Worm (Caenorhabditis elegans): Measurements from ENCODE around the gene lido-12.

The lido-12 gene

DNA sequence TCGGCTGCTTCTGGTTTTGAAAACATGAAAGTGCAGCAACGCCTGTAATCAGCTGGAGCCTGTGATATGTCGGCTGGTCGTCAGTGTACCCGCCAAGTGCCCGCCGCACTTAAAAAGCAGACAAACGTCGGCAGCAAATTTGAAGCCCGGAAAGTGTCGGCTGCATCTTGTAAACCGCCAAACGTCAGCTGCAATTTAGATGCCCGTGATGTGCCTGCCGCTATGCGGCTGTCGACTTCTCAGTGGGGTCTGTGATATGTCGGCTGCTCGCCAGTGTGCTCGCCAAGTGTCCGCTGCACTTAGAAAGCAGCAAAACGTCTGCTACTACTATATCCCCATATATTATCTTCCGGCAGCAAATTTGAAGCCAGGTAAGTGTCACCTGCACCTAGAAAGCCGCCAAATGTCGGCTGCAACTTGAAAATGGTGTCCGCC lies 18.5 kb upstream of the lido-12 start:
- TF ChIP-seq mep-1 (tag; optimal IDR thresholded peaks at IDR 0.05) (no peak), snpc-4 (tag; optimal IDR thresholded peaks at IDR 0.05) (peak; percentile 2), zip-4 (GFP tag; optimal IDR thresholded peaks at IDR 0.05) (no peak), unc-130 (tag; optimal IDR thresholded peaks at IDR 0.05) (no peak)

ce11 chrII:2987854-2988350 lies 17.7 kb upstream of the lido-12 start, which contains the start of gene lido-7:
lido-7 (plus strand) TSS chrII:2988300.
- no peak for TF ChIP-seq fos-1 (tag; optimal IDR thresholded peaks at IDR 0.05)
- TF ChIP-seq aly-2 (tag; optimal IDR thresholded peaks at IDR 0.05) = no peak
- no peak for TF ChIP-seq mef-2 (tag; optimal IDR thresholded peaks at IDR 0.05)
- TF ChIP-seq unc-98 (GFP tag; IDR thresholded peaks at IDR 0.05) = 0 out of 2 replicates have a peak, but pooled peaks have one; percentile 17
- TF ChIP-seq snu-23 (GFP tag; optimal IDR thresholded peaks at IDR 0.05) = peak; percentile 58
- peak; percentile 9 for TF ChIP-seq jun-1 (tag; optimal IDR thresholded peaks at IDR 0.05)
- TF ChIP-seq Y116A8C.19 (tag; optimal IDR thresholded peaks at IDR 0.05; ENCODE audit: borderline replicate concordance) = no peak
- no peak for TF ChIP-seq nhr-237 (tag; optimal IDR thresholded peaks at IDR 0.05)
- no peak for TF ChIP-seq lir-3 (tag; optimal IDR thresholded peaks at IDR 0.05; ENCODE audit: poor library complexity)
- TF ChIP-seq nhr-84 (tag; optimal IDR thresholded peaks at IDR 0.05) = no peak
- no peak for TF ChIP-seq ceh-8 (GFP tag; optimal IDR thresholded peaks at IDR 0.05)
- peak; percentile 59 for TF ChIP-seq swsn-7 (tag; optimal IDR thresholded peaks at IDR 0.05)
- no peak for TF ChIP-seq C16A3.4 (tag; optimal IDR thresholded peaks at IDR 0.05)
- no peak for TF ChIP-seq snpc-4 (tag; optimal IDR thresholded peaks at IDR 0.05)
- no peak for TF ChIP-seq ceh-63 (GFP tag; optimal IDR thresholded peaks at IDR 0.05)
- TF ChIP-seq unc-62 (GFP tag; optimal IDR thresholded peaks at IDR 0.05) = no peak
- TF ChIP-seq unc-86 (tag; optimal IDR thresholded peaks at IDR 0.05) = peak; percentile 15
- peak; percentile 61 to 64 for TF ChIP-seq efl-1 (optimal IDR thresholded peaks at IDR 0.05)
- peak; percentile 30 to 44 for TF ChIP-seq efl-1 (GFP tag; optimal IDR thresholded peaks at IDR 0.05 in 1 of 2)
- TF ChIP-seq blmp-1 (tag; optimal IDR thresholded peaks at IDR 0.05) = no peak
- no peak for TF ChIP-seq aha-1 (tag; optimal IDR thresholded peaks at IDR 0.05)
- TF ChIP-seq ces-1 (GFP tag; optimal IDR thresholded peaks at IDR 0.05) = no peak
- 0 out of 2 replicates have a peak, but pooled peaks have one; percentile 22 for TF ChIP-seq grh-1 (GFP tag; IDR thresholded peaks at IDR 0.05)
- TF ChIP-seq nhr-76 (tag; optimal IDR thresholded peaks at IDR 0.05) = no peak
- no peak for TF ChIP-seq alr-1 (tag; optimal IDR thresholded peaks at IDR 0.05; ENCODE audit: borderline replicate concordance)
- no peak for TF ChIP-seq nhr-11 (tag; optimal IDR thresholded peaks at IDR 0.05)
- no peak for TF ChIP-seq pag-3 (tag; optimal IDR thresholded peaks at IDR 0.05; ENCODE audit: borderline replicate concordance, insufficient read depth)
- TF ChIP-seq ztf-4 (tag; optimal IDR thresholded peaks at IDR 0.05) = no peak
- no peak for TF ChIP-seq F16B12.6 (tag; optimal IDR thresholded peaks at IDR 0.05)
- peak; percentile 13; the same call in 1 of the 2 replicates for TF ChIP-seq isw-1 (GFP tag; IDR thresholded peaks at IDR 0.05)
- TF ChIP-seq efl-3 (GFP tag; optimal IDR thresholded peaks at IDR 0.05) = no peak
- peak in 1 of 3 experiments; percentile 35 for TF ChIP-seq ceh-82 (tag; optimal IDR thresholded peaks at IDR 0.05)
- TF ChIP-seq egl-13 (tag; optimal IDR thresholded peaks at IDR 0.05) = no peak
- TF ChIP-seq zip-4 (GFP tag; optimal IDR thresholded peaks at IDR 0.05) = no peak
- no peak for TF ChIP-seq ceh-88 (GFP tag; IDR thresholded peaks at IDR 0.05)
- TF ChIP-seq unc-130 (tag; optimal IDR thresholded peaks at IDR 0.05) = no peak
- peak; percentile 7 for TF ChIP-seq C04F5.9 (tag; optimal IDR thresholded peaks at IDR 0.05)
- TF ChIP-seq mep-1 (tag; optimal IDR thresholded peaks at IDR 0.05) = peak; percentile 6
- TF ChIP-seq C34B4.2 (tag; optimal IDR thresholded peaks at IDR 0.05) = no peak
- TF ChIP-seq dsc-1 (tag; optimal IDR thresholded peaks at IDR 0.05) = peak; percentile 12
- TF ChIP-seq nhr-12 (tag; optimal IDR thresholded peaks at IDR 0.05) = no peak
- no peak for TF ChIP-seq sox-4 (tag; optimal IDR thresholded peaks at IDR 0.05)
- TF ChIP-seq elt-3 (tag; optimal IDR thresholded peaks at IDR 0.05) = no peak
- peak; percentile 59 for TF ChIP-seq nhr-47 (tag; optimal IDR thresholded peaks at IDR 0.05)
- TF ChIP-seq zag-1 (tag; optimal IDR thresholded peaks at IDR 0.05) = no peak
- TF ChIP-seq irx-1 (tag; optimal IDR thresholded peaks at IDR 0.05) = peak; percentile 28
- no peak for TF ChIP-seq sup-37 (GFP tag; optimal IDR thresholded peaks at IDR 0.05)
- no peak for TF ChIP-seq nhr-77 (tag; optimal IDR thresholded peaks at IDR 0.05)
- peak; percentile 83 for TF ChIP-seq lin-14 (GFP tag; optimal IDR thresholded peaks at IDR 0.05)
- peak in 2 of 3 experiments; percentile 20 to 31 for TF ChIP-seq dpl-1 (GFP tag; optimal IDR thresholded peaks at IDR 0.05)
- TF ChIP-seq skn-1 (tag; optimal IDR thresholded peaks at IDR 0.05) = peak; percentile 24
